Fruit fly (Drosophila melanogaster) whole organism, larva: ENCODE results near the gene rho-4.
A peak's percentile ranks its signal among the peaks of the same experiment; 100 is the strongest.
"Not testable (repeated sequence)": the region's sequence is repeated elsewhere in the genome, so short reads cannot be mapped to it uniquely, and the experiment has no call there.

Source experiments
- noc ChIP-seq: fragments of 200-800 bp; sonication (Bioruptor generic); optimal IDR thresholded peaks from 3 replicates; lab custom pipeline; 2019; ENCODE audit warnings: missing biosample characterization, mild to moderate bottlenecking, missing genetic modification characterization, moderate library complexity

The rho-4 gene

dm6 chrX:11599589-11599988 is at the start of gene rho-4:
Gene rho-4 (plus strand): TSS chrX:11599838.
- TF ChIP-seq noc (tag; lab: Kevin White, UChicago) = not testable (repeated sequence)

- TF ChIP-seq noc (tag; lab: Kevin White, UChicago) = peak; percentile 41
Observed at dm6 chrX:11550078-11550477, 49.6 kb upstream of the rho-4 start.

- no peak for TF ChIP-seq noc (tag; lab: Kevin White, UChicago)
Observed at dm6 chrX:11555070-11555469, 44.6 kb upstream of the rho-4 start.

- TF ChIP-seq noc (tag; lab: Kevin White, UChicago) = no peak
Observed at dm6 chrX:11556774-11557173, 42.9 kb upstream of the rho-4 start.

- no peak for TF ChIP-seq noc (tag; lab: Kevin White, UChicago)
Observed at dm6 chrX:11558389-11558908, 41.2 kb upstream of the rho-4 start, which contains the start of gene CG1572. Gene CG1572 (minus strand): TSS chrX:11558654.

- peak; percentile 97 for TF ChIP-seq noc (tag; lab: Kevin White, UChicago)
Observed at dm6 chrX:11559728-11560724, 39.6 kb upstream of the rho-4 start.

- TF ChIP-seq noc (tag; lab: Kevin White, UChicago) = peak; percentile 59
Observed at dm6 chrX:11561450-11562040, 38.1 kb upstream of the rho-4 start, which contains the start of gene PGRP-SA. Gene PGRP-SA (plus strand): TSS chrX:11561643.

dm6 chrX:11569956-11570695 is 29.5 kb upstream of the rho-4 start, which contains the start of the genes Polr2A and CG11699:
Gene Polr2A (minus strand): TSS chrX:11570326.
Gene CG11699 (plus strand): TSS chrX:11570621.
- TF ChIP-seq noc (tag; lab: Kevin White, UChicago) = peak; percentile 67

dm6 chrX:11572270-11572914 is 27.2 kb upstream of the rho-4 start, which contains the start of the genes Kmn1 and Reepl1:
Gene Kmn1 (minus strand): TSS chrX:11572442.
Gene Reepl1 (plus strand): TSS chrX:11572707.
- no peak for TF ChIP-seq noc (tag; lab: Kevin White, UChicago)

- TF ChIP-seq noc (tag; lab: Kevin White, UChicago) = no peak
Observed at dm6 chrX:11573529-11573928, 26.1 kb upstream of the rho-4 start, which contains the start of gene CG11696. Gene CG11696 (plus strand): TSS chrX:11573731.

- peak; percentile 54 for TF ChIP-seq noc (tag; lab: Kevin White, UChicago)
Observed at dm6 chrX:11576540-11576939, 23.1 kb upstream of the rho-4 start, which contains the start of gene CG11695. Gene CG11695 (plus strand): TSS chrX:11576883.

- TF ChIP-seq noc (tag; lab: Kevin White, UChicago) = no peak
Observed at dm6 chrX:11578841-11579240, 20.8 kb upstream of the rho-4 start.

- peak; percentile 47 for TF ChIP-seq noc (tag; lab: Kevin White, UChicago)
Observed at dm6 chrX:11580200-11580840, 19.3 kb upstream of the rho-4 start, which contains the start of gene nod. Gene nod (plus strand): TSS chrX:11580772.

- no peak for TF ChIP-seq noc (tag; lab: Kevin White, UChicago)
Observed at dm6 chrX:11584075-11584474, 15.6 kb upstream of the rho-4 start, which contains the start of gene pkm. Gene pkm (minus strand): TSS chrX:11584175.
